Worm (Caenorhabditis elegans) whole organism, L3 larva: ENCODE data around the gene K07E3.4.
A peak's percentile ranks its signal among the peaks of the same experiment; 100 is the strongest.

ENCODE experiments used
- ama-1 ChIP-seq: fragments of 150-350 bp; optimal IDR thresholded peaks from 2 replicates; lab custom pipeline; 2018
- ceh-16 ChIP-seq: sonication (generic microtip); optimal IDR thresholded peaks from 2 replicates; lab custom pipeline; 2017; ENCODE audit warnings: missing biosample characterization, missing genetic modification characterization
- ceh-9 ChIP-seq: sonication (generic microtip); optimal IDR thresholded peaks from 2 replicates; lab custom pipeline; 2018; ENCODE audit warnings: missing biosample characterization, missing genetic modification characterization
- fkh-10 ChIP-seq: sonication (generic microtip); optimal IDR thresholded peaks from 2 replicates; lab custom pipeline; 2017; ENCODE audit warnings: missing biosample characterization, missing genetic modification reagents, missing genetic modification characterization
- fkh-2 ChIP-seq: fragments of 150-350 bp; optimal IDR thresholded peaks from 2 replicates; lab custom pipeline; 2014; ENCODE audit warnings: missing biosample characterization, missing genetic modification reagents, missing genetic modification characterization
- hmg-11 ChIP-seq: sonication (generic microtip); optimal IDR thresholded peaks from 2 replicates; lab custom pipeline; 2016; ENCODE audit warnings: missing genetic modification characterization, missing compliant biosample characterization
- nhr-76 ChIP-seq: fragments of 150-350 bp; sonication (generic microtip); optimal IDR thresholded peaks from 5 replicates; lab custom pipeline; 2014; ENCODE audit warnings: missing biosample characterization, missing genetic modification characterization
- skn-1 ChIP-seq: fragments of 150-350 bp; optimal IDR thresholded peaks from 2 replicates; lab custom pipeline; 2014; ENCODE audit warnings: missing biosample characterization, missing genetic modification characterization
- snpc-4 ChIP-seq: fragments of 150-350 bp; optimal IDR thresholded peaks from 2 replicates; lab custom pipeline; 2014; ENCODE audit warnings: missing biosample characterization, missing genetic modification characterization
- zag-1 ChIP-seq: fragments of 150-350 bp; optimal IDR thresholded peaks from 2 replicates; lab custom pipeline; 2014; ENCODE audit warnings: missing biosample characterization, missing genetic modification characterization
- ztf-11 ChIP-seq: fragments of 150-350 bp; optimal IDR thresholded peaks from 2 replicates; lab custom pipeline; 2014; ENCODE audit warnings: missing biosample characterization, missing genetic modification characterization

DNA sequence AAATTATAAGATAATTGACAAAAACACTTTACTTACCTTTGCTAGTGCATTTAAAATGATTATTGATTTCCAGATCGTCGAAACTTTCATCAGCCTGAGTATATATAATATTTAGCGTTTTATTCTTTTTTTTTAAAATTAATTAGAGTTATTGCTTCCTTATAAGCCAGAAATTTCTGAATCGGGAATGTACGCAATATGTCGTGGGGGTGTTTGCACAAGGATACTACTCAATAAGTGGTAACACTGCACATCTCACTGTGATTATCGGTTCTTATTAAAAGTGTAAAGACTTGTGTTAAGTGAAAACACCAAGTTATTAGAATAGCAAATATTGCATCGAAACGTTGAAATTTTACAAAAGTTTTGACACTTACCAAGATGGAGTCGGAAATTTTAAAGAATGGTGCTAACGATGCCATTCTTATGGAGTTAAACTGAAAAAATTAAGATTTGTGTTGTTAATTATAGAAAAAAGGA is 26.0 kb downstream of the K07E3.4 start, which contains the start of gene dim-1:
- no peak for TF ChIP-seq ama-1 (lab: Kevin White, UChicago)
- TF ChIP-seq ztf-11 (tag; lab: Kevin White, UChicago): no peak
- no peak for TF ChIP-seq fkh-10 (GFP tag; lab: Kevin White, UChicago)
- TF ChIP-seq zag-1 (tag; lab: Kevin White, UChicago): no peak
- no peak for TF ChIP-seq ceh-9 (tag; lab: Kevin White, UChicago)
- TF ChIP-seq snpc-4: peak; percentile 0
- TF ChIP-seq hmg-11 (tag; lab: Kevin White, UChicago): no peak
- TF ChIP-seq fkh-2: no peak
- TF ChIP-seq ceh-16 (tag; lab: Kevin White, UChicago): no peak
- TF ChIP-seq skn-1 (tag; lab: Kevin White, UChicago): no peak
- TF ChIP-seq nhr-76: no peak
